Worm (Caenorhabditis elegans) whole organism, early embryonic: ENCODE measurements around the gene K08H10.6.

Source experiments
- ama-1 ChIP-seq: fragments of 150-350 bp; optimal IDR thresholded peaks from 2 replicates; lab custom pipeline; 2014
- ets-7 ChIP-seq: sonication (generic microtip); optimal IDR thresholded peaks from 2 replicates; lab custom pipeline; 2016; ENCODE audit warnings: missing genotype, missing genetic modification characterization, missing compliant biosample characterization
- flt-1 ChIP-seq: fragments of 200-800 bp; sonication (Bioruptor generic); IDR thresholded peaks from 2 replicates; pipeline ENCODE4 v1.3.6; 2022; ENCODE audit warnings: missing genetic modification characterization, missing compliant biosample characterization

DNA sequence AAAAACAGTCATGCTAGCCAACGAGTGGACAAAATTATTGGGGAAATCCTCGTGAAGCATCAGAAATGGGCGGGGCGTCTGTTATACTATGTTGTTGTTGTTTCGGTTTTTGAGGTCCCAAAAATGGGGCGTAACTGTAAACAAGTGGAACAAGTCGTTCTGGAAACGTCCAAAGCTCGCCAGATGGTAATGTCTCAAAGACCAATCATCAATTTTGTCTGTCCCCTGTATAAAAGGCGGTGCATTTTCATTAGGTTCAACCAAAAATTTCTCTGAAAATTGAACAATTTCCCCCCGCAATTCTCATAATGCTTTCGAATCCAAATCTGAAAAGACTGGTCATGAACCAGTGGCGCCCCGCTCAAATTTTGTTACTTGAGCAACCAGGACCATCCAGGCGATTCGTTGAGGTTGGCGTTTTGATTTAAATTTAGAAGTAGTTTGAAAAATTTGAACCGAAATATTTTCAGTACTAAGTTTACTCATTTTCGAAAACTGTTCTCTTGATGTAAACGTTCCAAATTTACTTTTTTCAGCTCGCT lies 23.5 kb upstream of the K08H10.6 start:
- TF ChIP-seq ama-1 = no peak
- no peak for TF ChIP-seq ets-7 (tag; lab: Kevin White, UChicago)
- no peak for TF ChIP-seq flt-1 (GFP tag; lab: Robert Waterston, UW)
